Fruit fly (Drosophila melanogaster) whole organism, embryonic: ENCODE measurements around the gene Hand.
A peak's percentile ranks its signal among the peaks of the same experiment; 100 is the strongest.

Experiments used
- Adf1 ChIP-seq: fragments of 200-800 bp; sonication (Bioruptor generic); IDR thresholded peaks from 2 replicates; pipeline ENCODE4 v1.3.6; 2022; ENCODE audit warnings: missing biosample characterization, missing genetic modification characterization
- Bdp1 ChIP-seq: fragments of 200-800 bp; sonication (Bioruptor generic); optimal IDR thresholded peaks from 3 replicates; lab custom pipeline; 2016; ENCODE audit warnings: missing biosample characterization, missing genetic modification characterization
- C15 ChIP-seq: fragments of 200-800 bp; sonication (Bioruptor generic); IDR thresholded peaks from 3 replicates; pipeline ENCODE4 v1.3.6; 2022; ENCODE audit warnings: missing biosample characterization, missing genetic modification characterization
- CG11247 ChIP-seq: fragments of 200-800 bp; sonication (Bioruptor generic); IDR thresholded peaks from 2 replicates; pipeline ENCODE4 v1.3.6; 2022; ENCODE audit warnings: missing biosample characterization, missing genetic modification characterization
- CG11560 ChIP-seq: fragments of 200-800 bp; sonication (Bioruptor generic); IDR thresholded peaks from 3 replicates; pipeline ENCODE4 v1.3.6; 2022; ENCODE audit warnings: missing biosample characterization, missing genetic modification characterization
- CG13424 ChIP-seq: fragments of 200-800 bp; sonication (Bioruptor generic); optimal IDR thresholded peaks from 2 replicates; lab custom pipeline; 2019; ENCODE audit warnings: missing biosample characterization, mild to moderate bottlenecking, missing genetic modification characterization, moderate library complexity
- CG14014 ChIP-seq: fragments of 200-800 bp; sonication (Bioruptor generic); IDR thresholded peaks from 2 replicates; pipeline ENCODE4 v1.3.6; 2022; ENCODE audit warnings: missing biosample characterization, missing genetic modification characterization
- CG14050 ChIP-seq: fragments of 200-800 bp; sonication (Bioruptor generic); IDR thresholded peaks from 3 replicates; pipeline ENCODE4 v1.3.6; 2022; ENCODE audit warnings: missing biosample characterization, missing genetic modification characterization
- CG14667 ChIP-seq: fragments of 200-800 bp; sonication (Bioruptor generic); IDR thresholded peaks from 2 replicates; pipeline ENCODE4 v1.3.6; 2022; ENCODE audit warnings: missing biosample characterization, missing genetic modification characterization
- CG15269 ChIP-seq: fragments of 200-800 bp; sonication (Bioruptor generic); optimal IDR thresholded peaks from 2 replicates; lab custom pipeline; 2018; ENCODE audit warnings: missing biosample characterization, mild to moderate bottlenecking, missing genetic modification characterization, moderate library complexity
- CG16815 ChIP-seq: fragments of 200-800 bp; sonication (Bioruptor generic); optimal IDR thresholded peaks from 3 replicates; lab custom pipeline; 2017; ENCODE audit warnings: missing biosample characterization, mild to moderate bottlenecking, missing genetic modification characterization
- CG17328 ChIP-seq: fragments of 200-800 bp; sonication (Bioruptor generic); IDR thresholded peaks from 2 replicates; pipeline ENCODE4 v1.3.6; 2022; ENCODE audit warnings: missing biosample characterization, missing genetic modification characterization
- CG17385 ChIP-seq: fragments of 200-800 bp; sonication (Bioruptor generic); optimal IDR thresholded peaks from 3 replicates; lab custom pipeline; 2018; ENCODE audit warnings: missing biosample characterization, mild to moderate bottlenecking, missing genetic modification characterization
- CG2116 ChIP-seq: fragments of 200-800 bp; sonication (Bioruptor generic); optimal IDR thresholded peaks from 3 replicates; lab custom pipeline; 2018; ENCODE audit warnings: missing biosample characterization, mild to moderate bottlenecking, missing genetic modification characterization
- CG2678 ChIP-seq: fragments of 200-800 bp; sonication (Bioruptor generic); optimal IDR thresholded peaks from 3 replicates; lab custom pipeline; 2019; ENCODE audit warnings: missing biosample characterization, mild to moderate bottlenecking, missing genetic modification characterization, moderate library complexity
- CG3065 ChIP-seq: fragments of 200-800 bp; sonication (Bioruptor generic); optimal IDR thresholded peaks from 2 replicates; lab custom pipeline; 2016; ENCODE audit warnings: missing biosample characterization, missing genetic modification characterization
- CG3163 ChIP-seq: fragments of 200-800 bp; sonication (Bioruptor generic); optimal IDR thresholded peaks from 3 replicates; lab custom pipeline; 2016; ENCODE audit warnings: missing biosample characterization, missing genetic modification characterization
- CG6175 ChIP-seq: fragments of 200-800 bp; sonication (Bioruptor generic); IDR thresholded peaks from 3 replicates; pipeline ENCODE4 v1.3.6; 2022; ENCODE audit warnings: missing biosample characterization, missing genetic modification characterization
- CG8290 ChIP-seq, 3 experiments: fragments of 200-800 bp; sonication (Bioruptor generic); optimal IDR thresholded peaks; 2 replicates each; lab custom pipeline; 2016 to 2019; ENCODE audit warnings: missing biosample characterization in 3 of 3, missing genetic modification characterization in 3 of 3, mild to moderate bottlenecking in 2 of 3, moderate library complexity in 1 of 3
- CG9817 ChIP-seq: fragments of 200-800 bp; sonication (Bioruptor generic); optimal IDR thresholded peaks from 2 replicates; lab custom pipeline; 2018; ENCODE audit warnings: missing biosample characterization, mild to moderate bottlenecking, missing genetic modification characterization, moderate library complexity
- CHES-1-like ChIP-seq: fragments of 200-800 bp; sonication (Bioruptor generic); optimal IDR thresholded peaks from 2 replicates; lab custom pipeline; 2016; ENCODE audit warnings: missing biosample characterization, missing genetic modification characterization
- Dll ChIP-seq: fragments of 200-800 bp; sonication (Bioruptor generic); IDR thresholded peaks from 4 replicates; pipeline ENCODE4 v1.3.6; 2022; ENCODE audit warnings: missing biosample characterization, missing genetic modification characterization; ENCODE audit not compliant: partially characterized antibody
- ERR ChIP-seq: fragments of 200-800 bp; sonication (Bioruptor generic); optimal IDR thresholded peaks from 2 replicates; lab custom pipeline; 2016; ENCODE audit warnings: missing biosample characterization, missing genetic modification characterization
- Eip74EF ChIP-seq, 2 experiments: fragments of 200-800 bp in 1 of 2; fragments of >200 bp in 1 of 2; sonication (Bioruptor generic) in 1 of 2; optimal IDR thresholded peaks; 2 replicates each; lab custom pipeline; 2017 to 2019; ENCODE audit warnings: missing biosample characterization in 2 of 2, missing genetic modification characterization in 2 of 2, mild to moderate bottlenecking in 1 of 2, moderate library complexity in 1 of 2
- Gsc ChIP-seq: fragments of 200-800 bp; sonication (Bioruptor generic); IDR thresholded peaks from 2 replicates; pipeline ENCODE4 v1.3.6; 2022; ENCODE audit warnings: missing biosample characterization, missing genetic modification characterization
- HHEX ChIP-seq: fragments of 200-800 bp; sonication (Bioruptor generic); optimal IDR thresholded peaks from 3 replicates; lab custom pipeline; 2017; ENCODE audit warnings: missing biosample characterization, mild to moderate bottlenecking, missing genetic modification characterization, missing genetic modification reagents
- Hmx ChIP-seq: fragments of 200-800 bp; sonication (Bioruptor generic); optimal IDR thresholded peaks from 2 replicates; lab custom pipeline; 2016; ENCODE audit warnings: missing biosample characterization, missing genetic modification characterization
- Hsf ChIP-seq: fragments of 200-800 bp; sonication (Bioruptor generic); optimal IDR thresholded peaks from 3 replicates; lab custom pipeline; 2016; ENCODE audit warnings: missing biosample characterization, missing genetic modification characterization
- MESR4 ChIP-seq: fragments of 200-800 bp; sonication (Bioruptor generic); optimal IDR thresholded peaks from 2 replicates; lab custom pipeline; 2018; ENCODE audit warnings: missing biosample characterization, mild to moderate bottlenecking, missing genetic modification characterization, moderate library complexity
- Mad ChIP-seq: fragments of 200-800 bp; sonication (Bioruptor generic); optimal IDR thresholded peaks from 2 replicates; lab custom pipeline; 2016; ENCODE audit warnings: missing biosample characterization, missing genetic modification characterization
- Nf-YA ChIP-seq: fragments of 200-800 bp; sonication (Bioruptor generic); IDR thresholded peaks from 2 replicates; pipeline ENCODE4 v1.3.6; 2022; ENCODE audit warnings: missing biosample characterization, missing genetic modification characterization
- Scr ChIP-seq: fragments of 200-800 bp; sonication (Bioruptor generic); IDR thresholded peaks from 2 replicates; pipeline ENCODE4 v1.3.6; 2022; ENCODE audit warnings: missing biosample characterization, missing genetic modification characterization; ENCODE audit not compliant: partially characterized antibody
- Side ChIP-seq: fragments of 200-800 bp; sonication (Bioruptor generic); optimal IDR thresholded peaks from 2 replicates; lab custom pipeline; 2016; ENCODE audit warnings: missing biosample characterization, missing genetic modification characterization
- Sin3A ChIP-seq: fragments of >200 bp; optimal IDR thresholded peaks from 2 replicates; lab custom pipeline; 2018
- Sry-δ ChIP-seq: fragments of 200-800 bp; sonication (Bioruptor generic); optimal IDR thresholded peaks from 2 replicates; lab custom pipeline; 2016; ENCODE audit warnings: missing biosample characterization, missing genetic modification characterization
- aop ChIP-seq: fragments of 200-800 bp; sonication (Bioruptor generic); IDR thresholded peaks from 2 replicates; pipeline ENCODE4 v1.3.6; 2022; ENCODE audit warnings: missing biosample characterization, missing genetic modification characterization
- ato ChIP-seq: fragments of 200-800 bp; sonication (Bioruptor generic); IDR thresholded peaks from 2 replicates; pipeline ENCODE4 v1.3.6; 2022; ENCODE audit warnings: missing biosample characterization, missing genetic modification characterization; ENCODE audit not compliant: partially characterized antibody
- bcd ChIP-seq: fragments of 200-800 bp; sonication (Bioruptor generic); optimal IDR thresholded peaks from 2 replicates; lab custom pipeline; 2017; ENCODE audit warnings: missing biosample characterization, mild to moderate bottlenecking, missing genetic modification characterization
- crc ChIP-seq: fragments of 200-800 bp; sonication (Bioruptor generic); optimal IDR thresholded peaks from 2 replicates; lab custom pipeline; 2016; ENCODE audit warnings: missing biosample characterization, missing genetic modification characterization
- emc ChIP-seq: fragments of 200-800 bp; sonication (Bioruptor generic); optimal IDR thresholded peaks from 2 replicates; lab custom pipeline; 2016; ENCODE audit warnings: missing biosample characterization, missing genetic modification characterization
- ems ChIP-seq: fragments of 200-800 bp; sonication (Bioruptor generic); optimal IDR thresholded peaks from 3 replicates; lab custom pipeline; 2016; ENCODE audit warnings: missing biosample characterization, missing genetic modification characterization
- grau ChIP-seq: fragments of 200-800 bp; optimal IDR thresholded peaks from 3 replicates; lab custom pipeline; 2019; ENCODE audit warnings: missing biosample characterization, mild to moderate bottlenecking, missing genetic modification characterization, moderate library complexity
- nmo ChIP-seq: fragments of 200-800 bp; sonication (Bioruptor generic); optimal IDR thresholded peaks from 2 replicates; lab custom pipeline; 2018; ENCODE audit warnings: missing biosample characterization, mild to moderate bottlenecking, missing genetic modification characterization, moderate library complexity
- sisA ChIP-seq: fragments of 200-800 bp; sonication (Bioruptor generic); IDR thresholded peaks from 2 replicates; pipeline ENCODE4 v1.3.6; 2022; ENCODE audit warnings: missing biosample characterization, missing genetic modification characterization
- sna ChIP-seq: fragments of 200-800 bp; sonication (Bioruptor generic); IDR thresholded peaks from 2 replicates; pipeline ENCODE4 v1.3.6; 2022; ENCODE audit warnings: missing biosample characterization, missing genetic modification characterization; ENCODE audit not compliant: partially characterized antibody
- tin ChIP-seq: fragments of 200-800 bp; sonication (Bioruptor generic); optimal IDR thresholded peaks from 3 replicates; lab custom pipeline; 2016; ENCODE audit warnings: missing biosample characterization, missing genetic modification characterization
- tio ChIP-seq: fragments of 200-800 bp; sonication (Bioruptor generic); optimal IDR thresholded peaks from 2 replicates; lab custom pipeline; 2017; ENCODE audit warnings: missing biosample characterization, missing genetic modification characterization, inconsistent platforms
- tna ChIP-seq: fragments of 200-800 bp; sonication (Bioruptor generic); IDR thresholded peaks from 2 replicates; pipeline ENCODE4 v1.3.6; 2022; ENCODE audit warnings: missing biosample characterization, missing genetic modification characterization; ENCODE audit not compliant: partially characterized antibody
- trem ChIP-seq: fragments of 200-800 bp; optimal IDR thresholded peaks from 3 replicates; lab custom pipeline; 2019; ENCODE audit warnings: missing biosample characterization, mild to moderate bottlenecking, missing genetic modification characterization, moderate library complexity
- ttk ChIP-seq: fragments of 200-800 bp; sonication (Bioruptor generic); IDR thresholded peaks from 2 replicates; pipeline ENCODE4 v2.1.2; 2022; ENCODE audit warnings: missing biosample characterization, missing genetic modification characterization
- zen2 ChIP-seq: fragments of 200-800 bp; sonication (Bioruptor generic); IDR thresholded peaks from 3 replicates; pipeline ENCODE4 v1.3.6; 2022; ENCODE audit warnings: missing biosample characterization, missing genetic modification characterization; ENCODE audit not compliant: partially characterized antibody

Gene Hand

DNA sequence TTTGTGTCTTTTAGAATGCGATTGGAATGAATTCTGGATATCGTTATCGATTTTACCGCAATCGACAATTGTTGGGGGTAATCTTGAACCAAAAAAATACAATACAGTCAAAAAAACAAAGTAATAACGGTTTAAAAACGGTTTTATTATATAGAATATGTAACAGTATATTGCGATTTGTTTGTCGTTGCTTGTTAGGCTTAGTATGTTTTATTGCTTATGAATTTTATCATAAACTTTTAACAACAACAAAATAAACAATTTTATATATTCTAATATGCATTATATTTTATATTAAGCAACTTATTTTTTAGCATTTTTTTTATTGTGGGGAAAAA, 4.6 kb upstream of the Hand start, which contains the start of gene CYLD (continued):
- TF ChIP-seq sna (GFP tag; lab: Robert Waterston, UW) (no peak), Scr (GFP tag; lab: Robert Waterston, UW) (no peak; the same call in 1 of the 2 replicates), Hsf (GFP tag; lab: Kevin White, UChicago) (peak; percentile 58), CHES-1-like (GFP tag; lab: Kevin White, UChicago) (peak; percentile 27), CG17328 (GFP tag; lab: Robert Waterston, UW) (peak; percentile 82), CG3163 (no peak), sisA (GFP tag; lab: Robert Waterston, UW) (no peak), bcd (GFP tag; lab: Kevin White, UChicago) (no peak), CG6175 (no peak), Side (GFP tag; lab: Kevin White, UChicago) (no peak), CG14667 (GFP tag; lab: Robert Waterston, UW) (no peak), zen2 (GFP tag; lab: Robert Waterston, UW) (no peak), ato (no peak), Sin3A (lab: Kevin White, UChicago) (no peak), aop (GFP tag; lab: Robert Waterston, UW) (no peak), CG8290 (GFP tag; optimal IDR thresholded peaks at IDR 0.05; lab: Kevin White, UChicago) (peak; percentile 4), CG8290 (tag; optimal IDR thresholded peaks at IDR 0.05; lab: Kevin White, UChicago) (peak in 1 of 2 experiments; percentile 75), CG9817 (tag; lab: Kevin White, UChicago) (no peak), CG2678 (tag; lab: Kevin White, UChicago) (peak; percentile 83), CG14050 (GFP tag; lab: Robert Waterston, UW) (peak; percentile 47; the same call in 1 of the 3 replicates), tio (GFP tag; lab: Kevin White, UChicago) (peak; percentile 56), Gsc (GFP tag; lab: Robert Waterston, UW) (no peak), Nf-YA (GFP tag; lab: Robert Waterston, UW) (0 out of 2 replicates have a peak, but pooled peaks have one; percentile 35), Sry-δ (GFP tag; lab: Kevin White, UChicago) (peak; percentile 39), Mad (GFP tag; lab: Kevin White, UChicago) (no peak), C15 (GFP tag; lab: Robert Waterston, UW) (no peak), MESR4 (GFP tag; lab: Kevin White, UChicago) (peak; percentile 26), HHEX (GFP tag; lab: Kevin White, UChicago) (peak; percentile 33), trem (tag; lab: Kevin White, UChicago) (peak; percentile 75), emc (GFP tag; lab: Kevin White, UChicago) (no peak), CG11247 (GFP tag; lab: Robert Waterston, UW) (no peak), CG15269 (tag; lab: Kevin White, UChicago) (peak; percentile 81), Dll (GFP tag; lab: Robert Waterston, UW) (peak; percentile 58; the same call in 1 of the 4 replicates), CG17385 (GFP tag; lab: Kevin White, UChicago) (peak; percentile 75), tna (GFP tag; lab: Robert Waterston, UW) (no peak), CG14014 (GFP tag; lab: Robert Waterston, UW) (peak; percentile 76; the same call in 1 of the 2 replicates), tin (peak; percentile 54), Adf1 (peak; percentile 40; the same call in 1 of the 2 replicates), CG3065 (GFP tag; lab: Kevin White, UChicago) (peak; percentile 47), crc (GFP tag; lab: Kevin White, UChicago) (no peak), CG11560 (tag; lab: Robert Waterston, UW) (no peak), nmo (GFP tag; lab: Kevin White, UChicago) (peak; percentile 71), Hmx (peak; percentile 32), grau (tag; lab: Kevin White, UChicago) (peak; percentile 78), Eip74EF (GFP tag; optimal IDR thresholded peaks at IDR 0.05; lab: Kevin White, UChicago) (peak in 1 of 2 experiments; percentile 64), CG2116 (GFP tag; lab: Kevin White, UChicago) (peak; percentile 67), CG16815 (GFP tag; lab: Kevin White, UChicago) (no peak), Bdp1 (GFP tag; lab: Kevin White, UChicago) (no peak), ERR (GFP tag; lab: Kevin White, UChicago) (no peak), ems (no peak), CG13424 (tag; lab: Kevin White, UChicago) (peak; percentile 79), ttk (GFP tag; lab: Robert Waterston, UW) (no peak)
